Fruit fly (Drosophila melanogaster): ENCODE measurements around the gene CG4594.

DNA sequence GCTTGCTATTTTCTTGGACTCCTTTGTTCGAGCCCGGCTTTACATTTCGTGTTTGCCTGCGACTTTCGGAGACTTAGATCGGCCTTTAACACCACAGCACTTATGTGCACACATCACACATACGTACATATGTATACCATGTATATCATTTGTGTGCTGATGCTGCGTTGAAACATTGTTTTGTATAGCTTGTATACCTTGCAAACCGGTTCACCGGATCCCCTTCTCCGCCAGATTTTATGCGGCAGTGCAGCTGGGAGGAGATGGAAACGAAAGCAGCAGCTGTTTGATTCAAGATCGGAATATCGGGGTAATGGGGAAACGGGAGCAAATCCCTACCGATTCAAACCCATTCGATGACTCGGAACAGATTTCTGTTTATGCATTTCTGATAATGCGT, 26.1 kb downstream of the CG4594 start:
- TF ChIP-seq Pif1B (GFP tag; optimal IDR thresholded peaks at IDR 0.05), result no peak
- TF ChIP-seq CG14655 (GFP tag; optimal IDR thresholded peaks at IDR 0.05), result no peak
- no peak for TF ChIP-seq EcR (GFP tag; optimal IDR thresholded peaks at IDR 0.05)
- no peak for TF ChIP-seq Pif1A (GFP tag; optimal IDR thresholded peaks at IDR 0.05)
- no peak for TF ChIP-seq gl (tag; optimal IDR thresholded peaks at IDR 0.05)
- TF ChIP-seq CG13204 (GFP tag; optimal IDR thresholded peaks at IDR 0.05), result no peak
- TF ChIP-seq CG17806 (tag; optimal IDR thresholded peaks at IDR 0.05), result no peak
- TF ChIP-seq CG12605 (GFP tag; IDR thresholded peaks at IDR 0.05), result no peak
- no peak for TF ChIP-seq CG10348 (GFP tag; IDR thresholded peaks at IDR 0.05)
